Worm (Caenorhabditis elegans): ENCODE measurements around the gene Y54G2A.48.

The Y54G2A.48 gene

DNA sequence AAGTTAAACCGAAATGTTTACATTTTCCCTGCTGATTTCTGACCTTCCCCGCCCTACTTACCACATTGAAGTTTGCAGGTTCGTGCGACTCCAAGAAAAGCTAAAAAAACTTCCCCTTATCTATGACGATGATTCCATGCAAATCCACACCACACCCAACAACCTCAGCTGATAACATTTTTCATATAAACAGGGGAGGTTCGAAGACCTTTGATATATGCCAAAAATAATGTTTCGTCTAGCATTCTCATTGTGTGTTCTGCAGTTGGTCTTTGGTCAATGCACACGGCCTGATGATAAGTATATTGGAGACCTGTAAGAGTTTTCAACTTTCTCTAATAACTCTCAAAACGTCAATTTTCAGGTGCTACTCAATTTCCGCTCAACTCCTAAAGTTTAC, 21.7 kb upstream of the Y54G2A.48 start:
- TF ChIP-seq dox-1 (GFP tag; IDR thresholded peaks at IDR 0.05) (0 out of 2 replicates have a peak, but pooled peaks have one; percentile 13), him-1 (tag; optimal IDR thresholded peaks at IDR 0.05) (no peak), snpc-1.3 (tag; optimal IDR thresholded peaks at IDR 0.05; ENCODE audit: insufficient read depth) (no peak), ztf-18 (tag; optimal IDR thresholded peaks at IDR 0.05) (no peak), ztf-28 (GFP tag; IDR thresholded peaks at IDR 0.05) (no peak), attf-5 (GFP tag; optimal IDR thresholded peaks at IDR 0.05) (no peak), tbx-9 (tag; optimal IDR thresholded peaks at IDR 0.05; ENCODE audit: borderline replicate concordance) (no peak), nhr-80 (tag; optimal IDR thresholded peaks at IDR 0.05) (peak; percentile 67), akir-1 (GFP tag; optimal IDR thresholded peaks at IDR 0.05) (no peak)

DNA sequence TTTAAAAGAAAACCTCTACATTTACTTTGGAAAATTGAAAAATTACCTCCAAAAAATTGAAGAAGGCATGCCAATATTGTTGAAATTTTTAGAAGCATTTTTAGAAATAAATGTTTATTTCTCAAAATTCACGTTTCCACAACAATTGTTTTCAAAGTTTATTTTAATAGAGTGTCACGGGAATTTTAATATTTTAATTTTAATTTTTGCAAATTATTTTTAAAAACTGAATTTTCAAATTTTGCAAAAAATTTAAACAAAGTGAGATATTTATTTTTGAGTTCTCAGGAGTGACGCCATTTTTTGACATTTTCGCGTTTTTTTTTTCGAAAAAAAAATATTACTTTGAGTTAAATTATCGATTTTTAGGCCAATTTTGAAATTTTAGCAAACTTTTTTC, 20.7 kb upstream of the Y54G2A.48 start, which contains the start of gene Y54G2A.49:
Gene Y54G2A.49 (minus strand): TSS at position 101 of the 400 bp plus-strand sequence.
- TF ChIP-seq aptf-2 (GFP tag; conservative IDR thresholded peaks at IDR 0.05) (no peak), F57A8.1 (GFP tag; optimal IDR thresholded peaks at IDR 0.05) (no peak), attf-6 (GFP tag; IDR thresholded peaks at IDR 0.05) (no peak), cebp-1 (GFP tag; IDR thresholded peaks at IDR 0.05) (no peak), cebp-1 (tag; optimal IDR thresholded peaks at IDR 0.05) (no peak), snpc-4 (GFP tag; optimal IDR thresholded peaks at IDR 0.05) (no peak), snpc-4 (tag; optimal IDR thresholded peaks at IDR 0.05) (no peak), F49E8.2 (tag; optimal IDR thresholded peaks at IDR 0.05; ENCODE audit: insufficient read depth) (no peak)

DNA sequence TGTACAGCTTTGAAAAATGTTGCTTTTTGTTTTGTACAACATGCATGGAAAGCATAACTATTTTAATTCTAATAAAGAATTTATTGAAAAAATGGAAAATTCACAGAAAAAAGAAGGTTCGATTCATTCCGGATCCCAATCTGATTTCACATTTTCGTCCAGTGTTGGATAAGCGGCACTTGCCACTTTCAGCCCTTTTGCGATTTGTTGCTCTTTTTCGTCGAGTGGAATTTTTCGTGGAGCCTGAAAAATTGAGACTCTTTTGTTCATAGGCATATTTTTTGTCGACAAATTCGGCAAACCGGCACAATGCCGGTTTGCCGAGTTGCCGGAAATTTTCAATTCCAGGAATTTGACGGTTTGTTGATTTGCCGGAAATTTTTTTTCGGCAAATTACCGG, 19.1 kb upstream of the Y54G2A.48 start:
- TF ChIP-seq repo-1 (tag; optimal IDR thresholded peaks at IDR 0.05) = no peak
- TF ChIP-seq aptf-3 (GFP tag; IDR thresholded peaks at IDR 0.05) = no peak
- TF ChIP-seq nhr-179 (tag; optimal IDR thresholded peaks at IDR 0.05) = no peak
- TF ChIP-seq F57A8.1 (GFP tag; optimal IDR thresholded peaks at IDR 0.05) = no peak
- no peak for TF ChIP-seq egl-18 (GFP tag; IDR thresholded peaks at IDR 0.05)
- no peak for TF ChIP-seq lin-26 (GFP tag; IDR thresholded peaks at IDR 0.05)
- no peak for TF ChIP-seq ceh-91 (GFP tag; IDR thresholded peaks at IDR 0.05)
- TF ChIP-seq K11D2.4 (GFP tag; IDR thresholded peaks at IDR 0.05) = no peak
- no peak for TF ChIP-seq F22D6.2 (tag; optimal IDR thresholded peaks at IDR 0.05)

DNA sequence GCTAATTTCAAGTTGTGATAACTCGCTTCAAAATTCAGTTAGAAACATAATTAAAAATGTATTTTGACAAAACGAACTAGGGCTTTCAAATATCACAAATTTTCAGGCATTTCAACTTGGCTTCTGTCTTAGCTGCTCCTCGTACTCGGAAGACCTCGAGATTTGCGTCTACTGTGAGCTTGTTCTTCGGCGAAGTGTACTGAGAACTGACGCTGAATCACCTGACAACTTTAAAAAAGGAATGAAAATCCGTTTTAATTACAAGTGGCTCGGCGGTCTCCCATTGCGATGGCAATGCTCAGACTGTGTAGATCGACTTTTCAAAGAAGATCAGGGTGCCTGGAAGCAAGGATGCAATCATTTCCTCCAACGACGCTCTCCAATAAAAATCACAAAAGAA, 18.1 kb upstream of the Y54G2A.48 start, which contains the start of gene clec-85:
Gene clec-85 (plus strand): TSS at position 301 of the 400 bp plus-strand sequence.
- TF ChIP-seq tbx-9 (tag; optimal IDR thresholded peaks at IDR 0.05; ENCODE audit: borderline replicate concordance) (no peak), madf-10 (tag; optimal IDR thresholded peaks at IDR 0.05) (no peak), tbp1 (GFP tag; optimal IDR thresholded peaks at IDR 0.05) (no peak), nhr-90 (tag; optimal IDR thresholded peaks at IDR 0.05) (no peak), zim-3 (tag; optimal IDR thresholded peaks at IDR 0.05) (no peak), efl-1 (GFP tag; optimal IDR thresholded peaks at IDR 0.05) (no peak), K11D2.4 (GFP tag; IDR thresholded peaks at IDR 0.05) (no peak), B0261.1 (tag; optimal IDR thresholded peaks at IDR 0.05) (no peak), lsy-27 (tag; optimal IDR thresholded peaks at IDR 0.05; ENCODE audit: borderline replicate concordance, insufficient read depth) (no peak), F33H1.4 (GFP tag; IDR thresholded peaks at IDR 0.05) (no peak), B0019.2 (GFP tag; conservative IDR thresholded peaks at IDR 0.05) (no peak), madf-6 (GFP tag; IDR thresholded peaks at IDR 0.05) (no peak), F57A8.1 (GFP tag; optimal IDR thresholded peaks at IDR 0.05) (no peak), bed-1 (GFP tag; IDR thresholded peaks at IDR 0.05) (no peak), C06A6.2 (GFP tag; conservative IDR thresholded peaks at IDR 0.05) (no peak), atf-7 (tag; optimal IDR thresholded peaks at IDR 0.05) (no peak), F55B11.4 (tag; optimal IDR thresholded peaks at IDR 0.05; ENCODE audit: borderline replicate concordance, insufficient read depth) (no peak)
